Worm (Caenorhabditis elegans): Measurements from ENCODE around the gene nipi-4.

Gene nipi-4

ce11 chrV:7836911-7837310, 33.7 kb downstream of the nipi-4 start, which contains the start of gene txt-5 (continued):
- TF ChIP-seq unc-62 (GFP tag; optimal IDR thresholded peaks at IDR 0.05 in 1 of 2) (peak in 1 of 2 experiments; percentile 62), unc-62 (tag; optimal IDR thresholded peaks at IDR 0.05) (no peak), dmd-8 (GFP tag; IDR thresholded peaks at IDR 0.05) (no peak)

ce11 chrV:7830952-7831351, 39.7 kb downstream of the nipi-4 start:
- TF ChIP-seq set-16 (GFP tag; IDR thresholded peaks at IDR 0.05), result peak; percentile 85
- TF ChIP-seq mep-1 (tag; optimal IDR thresholded peaks at IDR 0.05), result no peak
- no peak for TF ChIP-seq tag-97 (GFP tag; IDR thresholded peaks at IDR 0.05)

ce11 chrV:7826917-7827316, 43.7 kb downstream of the nipi-4 start, which contains the start of gene mig-6:
mig-6 (plus strand) TSS chrV:7827217.
- TF ChIP-seq zip-11 (GFP tag; IDR thresholded peaks at IDR 0.05) (no peak), lin-15B (tag; optimal IDR thresholded peaks at IDR 0.05) (no peak), nhr-111 (GFP tag; optimal IDR thresholded peaks at IDR 0.05) (no peak), lim-7 (GFP tag; IDR thresholded peaks at IDR 0.05) (no peak), hif-1 (tag; optimal IDR thresholded peaks at IDR 0.05) (no peak)

ce11 chrV:7826362-7826761, 44.2 kb downstream of the nipi-4 start:
- TF ChIP-seq daf-19 (GFP tag; conservative IDR thresholded peaks at IDR 0.05) (no peak), sdz-12 (GFP tag; optimal IDR thresholded peaks at IDR 0.05) (no peak), duxl-1 (tag; optimal IDR thresholded peaks at IDR 0.05; ENCODE audit: poor library complexity) (no peak), dmd-9 (GFP tag; IDR thresholded peaks at IDR 0.05) (no peak)

- TF ChIP-seq lin-13 (GFP tag; optimal IDR thresholded peaks at IDR 0.05), result no peak
- no peak for TF ChIP-seq egl-43 (GFP tag; IDR thresholded peaks at IDR 0.05)
- no peak for TF ChIP-seq nhr-6 (tag; optimal IDR thresholded peaks at IDR 0.05)
- TF ChIP-seq snpc-1.2 (GFP tag; IDR thresholded peaks at IDR 0.05), result no peak
- peak in 1 of 2 experiments; percentile 62 for TF ChIP-seq unc-62 (GFP tag; optimal IDR thresholded peaks at IDR 0.05 in 1 of 2)
- TF ChIP-seq unc-62 (tag; optimal IDR thresholded peaks at IDR 0.05), result no peak
Measured at ce11 chrV:7825836-7826235, 44.8 kb downstream of the nipi-4 start.

ce11 chrV:7824138-7824537, 46.5 kb downstream of the nipi-4 start:
- TF ChIP-seq daf-16 (GFP tag; optimal IDR thresholded peaks at IDR 0.05) (peak in 1 of 2 experiments; percentile 39), daf-16 (tag; optimal IDR thresholded peaks at IDR 0.05) (no peak), mes-2 (tag; optimal IDR thresholded peaks at IDR 0.05; ENCODE audit: poor library complexity, severe bottlenecking) (no peak), hlh-11 (tag; optimal IDR thresholded peaks at IDR 0.05) (peak; percentile 25)

ce11 chrV:7822655-7823054, 48.0 kb downstream of the nipi-4 start:
- TF ChIP-seq daf-16 (GFP tag; optimal IDR thresholded peaks at IDR 0.05) (peak in 1 of 2 experiments; percentile 74), daf-16 (tag; optimal IDR thresholded peaks at IDR 0.05) (no peak), saeg-2 (GFP tag; IDR thresholded peaks at IDR 0.05) (no peak), unc-62 (GFP tag; optimal IDR thresholded peaks at IDR 0.05 in 1 of 2) (peak in 1 of 2 experiments; percentile 98), unc-62 (tag; optimal IDR thresholded peaks at IDR 0.05) (no peak), dmd-8 (GFP tag; IDR thresholded peaks at IDR 0.05) (no peak), mxl-3 (GFP tag; optimal IDR thresholded peaks at IDR 0.05) (peak; percentile 71), pha-4 (GFP tag; IDR thresholded peaks at IDR 0.05) (no peak), pha-4 (tag; optimal IDR thresholded peaks at IDR 0.05) (no peak), cey-2 (tag; optimal IDR thresholded peaks at IDR 0.05; ENCODE audit: borderline replicate concordance, insufficient read depth) (no peak), nhr-11 (tag; optimal IDR thresholded peaks at IDR 0.05) (peak; percentile 65), F10B5.3 (tag; optimal IDR thresholded peaks at IDR 0.05) (no peak), hlh-11 (tag; optimal IDR thresholded peaks at IDR 0.05) (peak; percentile 63), ceh-20 (GFP tag; IDR thresholded peaks at IDR 0.05) (peak; percentile 68; the same call in 1 of the 2 replicates), rbr-2 (tag; optimal IDR thresholded peaks at IDR 0.05) (no peak), F37D6.2 (tag; optimal IDR thresholded peaks at IDR 0.05) (no peak)
